Worm (Caenorhabditis elegans) whole organism, young adult: ENCODE results near the gene snt-3.
A peak's percentile ranks its signal among the peaks of the same experiment; 100 is the strongest.

Experiments
- Y53F4B.3 ChIP-seq: fragments of 200-800 bp; sonication (Bioruptor generic); IDR thresholded peaks from 2 replicates; pipeline ENCODE4 v1.3.6; 2022; ENCODE audit warnings: missing genetic modification reagents, missing genetic modification characterization, missing compliant biosample characterization
- Y56A3A.18 ChIP-seq: fragments of 200-800 bp; sonication (Bioruptor generic); IDR thresholded peaks from 2 replicates; pipeline ENCODE4 v1.3.6; 2022; ENCODE audit warnings: missing genetic modification reagents, missing genetic modification characterization, missing compliant biosample characterization
- Y67H2A.10 ChIP-seq: fragments of 200-800 bp; sonication (Bioruptor generic); conservative IDR thresholded peaks from 2 replicates; pipeline ENCODE4 v1.3.6; 2022; ENCODE audit warnings: missing genetic modification reagents, missing genetic modification characterization, missing compliant biosample characterization
- Y79H2A.3 ChIP-seq: fragments of 200-800 bp; sonication (Bioruptor generic); conservative IDR thresholded peaks from 2 replicates; pipeline ENCODE4 v1.3.6; 2022; ENCODE audit warnings: missing genetic modification reagents, missing genetic modification characterization, missing compliant biosample characterization
- aptf-2 ChIP-seq: fragments of 200-800 bp; sonication (Bioruptor generic); conservative IDR thresholded peaks from 2 replicates; pipeline ENCODE4 v1.3.6; 2022; ENCODE audit warnings: missing genetic modification reagents, missing genetic modification characterization, missing compliant biosample characterization
- athp-1 ChIP-seq: sonication (generic microtip); optimal IDR thresholded peaks from 2 replicates; lab custom pipeline; 2017; ENCODE audit warnings: mild to moderate bottlenecking, missing genetic modification characterization, missing compliant biosample characterization
- attf-5 ChIP-seq: fragments of 200-800 bp; sonication (Bioruptor generic); optimal IDR thresholded peaks from 2 replicates; lab custom pipeline; 2018; ENCODE audit warnings: mild to moderate bottlenecking, missing genetic modification characterization, missing compliant biosample characterization
- bed-1 ChIP-seq: fragments of 200-800 bp; sonication (Bioruptor generic); IDR thresholded peaks from 2 replicates; pipeline ENCODE4 v1.3.6; 2022; ENCODE audit warnings: missing genetic modification reagents, missing genetic modification characterization, missing compliant biosample characterization
- cebp-2 ChIP-seq: fragments of 200-800 bp; sonication (Bioruptor generic); IDR thresholded peaks from 2 replicates; pipeline ENCODE4 v1.3.6; 2022; ENCODE audit warnings: missing genetic modification characterization, missing compliant biosample characterization
- ceh-27 ChIP-seq: fragments of 200-800 bp; sonication (Bioruptor generic); optimal IDR thresholded peaks from 2 replicates; lab custom pipeline; 2018; ENCODE audit warnings: mild to moderate bottlenecking, missing genetic modification characterization, moderate library complexity, missing compliant biosample characterization
- ceh-40 ChIP-seq: fragments of 200-800 bp; sonication (Bioruptor generic); IDR thresholded peaks from 2 replicates; pipeline ENCODE4 v1.3.6; 2022; ENCODE audit warnings: missing genetic modification characterization, missing compliant biosample characterization
- dox-1 ChIP-seq: fragments of 200-800 bp; sonication (Bioruptor generic); IDR thresholded peaks from 2 replicates; pipeline ENCODE4 v1.3.6; 2022; ENCODE audit warnings: missing genetic modification reagents, missing genetic modification characterization, missing compliant biosample characterization
- ekl-4 ChIP-seq: fragments of 200-800 bp; sonication (Bioruptor generic); IDR thresholded peaks from 2 replicates; pipeline ENCODE4 v1.3.6; 2022; ENCODE audit warnings: missing genetic modification reagents, missing genetic modification characterization, missing compliant biosample characterization
- him-1 ChIP-seq: sonication (generic microtip); optimal IDR thresholded peaks from 2 replicates; lab custom pipeline; 2016; ENCODE audit warnings: missing genotype, missing genetic modification reagents, missing genetic modification characterization, missing compliant biosample characterization
- hsf-1 ChIP-seq: fragments of 200-800 bp; sonication (Bioruptor generic); IDR thresholded peaks from 2 replicates; pipeline ENCODE4 v1.3.6; 2022; ENCODE audit warnings: missing genetic modification reagents, missing genetic modification characterization, missing compliant biosample characterization
- lin-40 ChIP-seq: sonication (generic microtip); optimal IDR thresholded peaks from 2 replicates; lab custom pipeline; 2016; ENCODE audit warnings: missing genetic modification characterization, mild to moderate bottlenecking, missing compliant biosample characterization, missing genotype, missing genetic modification reagents
- madf-3 ChIP-seq: fragments of 200-800 bp; sonication (Bioruptor generic); IDR thresholded peaks from 2 replicates; pipeline ENCODE4 v1.3.6; 2022; ENCODE audit warnings: missing genetic modification reagents, missing genetic modification characterization, missing compliant biosample characterization
- madf-6 ChIP-seq: fragments of 200-800 bp; sonication (Bioruptor generic); IDR thresholded peaks from 2 replicates; pipeline ENCODE4 v1.3.6; 2022; ENCODE audit warnings: missing genetic modification reagents, missing genetic modification characterization, missing compliant biosample characterization
- mxl-1 ChIP-seq: sonication (generic microtip); optimal IDR thresholded peaks from 2 replicates; lab custom pipeline; 2016; ENCODE audit warnings: missing genetic modification characterization, missing compliant biosample characterization
- nfya-2 ChIP-seq: fragments of 200-800 bp; sonication (Bioruptor generic); IDR thresholded peaks from 2 replicates; pipeline ENCODE4 v1.3.6; 2022; ENCODE audit warnings: missing genetic modification reagents, missing genetic modification characterization, missing compliant biosample characterization
- nfyb-1 ChIP-seq: fragments of 200-800 bp; sonication (Bioruptor generic); IDR thresholded peaks from 2 replicates; pipeline ENCODE4 v1.3.6; 2022; ENCODE audit warnings: missing genetic modification reagents, missing genetic modification characterization, missing compliant biosample characterization
- nhr-80 ChIP-seq: sonication (generic microtip); optimal IDR thresholded peaks from 2 replicates; lab custom pipeline; 2016; ENCODE audit warnings: missing genetic modification characterization, missing compliant biosample characterization
- sdz-38 ChIP-seq: sonication (generic microtip); optimal IDR thresholded peaks from 2 replicates; lab custom pipeline; 2016; ENCODE audit warnings: missing genotype, missing genetic modification characterization, missing compliant biosample characterization
- unc-130 ChIP-seq: sonication (generic microtip); optimal IDR thresholded peaks from 2 replicates; lab custom pipeline; 2016; ENCODE audit warnings: missing genetic modification reagents, missing genetic modification characterization, missing compliant biosample characterization
- ztf-25 ChIP-seq: fragments of 200-800 bp; sonication (Bioruptor generic); IDR thresholded peaks from 2 replicates; pipeline ENCODE4 v1.3.6; 2022; ENCODE audit warnings: missing genetic modification reagents, missing genetic modification characterization, missing compliant biosample characterization
- ztf-6 ChIP-seq: fragments of 200-800 bp; sonication (Bioruptor generic); IDR thresholded peaks from 2 replicates; pipeline ENCODE4 v1.3.6; 2022; ENCODE audit warnings: missing genetic modification reagents, missing genetic modification characterization, missing compliant biosample characterization

The snt-3 gene

DNA sequence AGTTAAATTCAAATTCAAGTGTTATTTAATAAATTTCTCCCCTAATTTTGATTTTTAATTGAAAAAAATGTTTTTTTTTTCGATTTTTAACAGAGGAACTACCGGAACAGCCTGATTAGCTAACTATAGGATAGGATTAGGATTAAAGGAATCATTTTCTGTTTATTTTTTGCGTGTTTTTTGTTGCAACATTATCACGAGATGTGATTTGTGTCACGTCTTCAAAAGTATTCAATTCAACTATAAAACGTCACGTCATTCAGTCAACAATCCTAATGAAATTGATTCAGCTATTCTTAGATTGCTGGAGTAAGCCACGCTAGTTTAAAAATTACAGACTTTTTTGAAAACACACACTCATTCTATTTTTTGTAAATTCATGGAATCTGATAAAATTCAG lies 39.9 kb upstream of the snt-3 start:
- no peak for TF ChIP-seq nfya-2 (GFP tag; lab: Robert Waterston, UW)

DNA sequence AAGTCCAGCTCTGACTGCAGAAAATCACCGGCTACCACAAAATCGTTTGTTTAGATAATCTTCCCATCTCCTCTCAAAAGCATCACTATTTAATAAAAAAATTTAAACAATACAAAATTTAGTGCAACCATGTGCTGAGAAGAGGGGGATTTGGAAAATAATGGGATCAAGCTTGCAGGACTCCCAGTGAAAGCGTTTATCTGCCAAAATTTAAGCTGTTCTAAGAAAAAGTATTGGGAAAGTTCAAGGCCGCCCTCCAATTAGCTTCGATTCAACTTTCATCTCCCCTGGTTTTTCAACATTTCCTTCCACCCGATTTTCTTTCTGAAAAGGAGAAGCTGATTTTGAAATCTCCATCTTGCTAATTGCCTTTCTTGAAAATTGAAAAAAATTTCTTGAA lies 37.3 kb upstream of the snt-3 start:
- TF ChIP-seq Y67H2A.10 (no peak), sdz-38 (tag; lab: Kevin White, UChicago) (no peak), him-1 (tag; lab: Kevin White, UChicago) (no peak), ztf-6 (GFP tag; lab: Robert Waterston, UW) (no peak), Y56A3A.18 (GFP tag; lab: Robert Waterston, UW) (no peak)
- TF ChIP-seq, all 124 proteins: peak for 0

DNA sequence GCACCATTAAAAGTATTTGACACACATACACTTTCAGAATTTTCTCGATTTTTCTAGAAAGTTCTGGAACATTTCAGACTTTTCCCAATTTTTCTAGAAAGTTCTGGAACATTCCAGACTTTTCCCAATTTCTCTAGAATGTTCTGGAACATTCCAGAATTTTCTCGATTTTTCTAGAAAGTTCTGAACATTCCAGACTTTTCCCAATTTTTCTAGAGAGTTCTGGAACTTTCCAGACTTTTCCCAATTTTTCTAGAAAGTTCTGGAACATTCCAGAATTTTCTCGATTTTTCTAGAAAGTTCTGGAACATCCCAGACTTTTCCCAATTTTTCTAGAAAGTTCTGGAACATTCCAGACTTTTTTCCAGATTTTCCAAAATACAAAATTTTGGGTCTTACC lies 32.7 kb upstream of the snt-3 start:
- 0 out of 2 replicates have a peak, but pooled peaks have one; percentile 27 for TF ChIP-seq madf-6 (GFP tag; lab: Robert Waterston, UW)
- TF ChIP-seq hsf-1 (GFP tag; lab: Robert Waterston, UW): peak; percentile 91; the same call in 1 of the 2 replicates
- TF ChIP-seq, all 124 proteins: peak for 2; not testable (repeated sequence) for 122

DNA sequence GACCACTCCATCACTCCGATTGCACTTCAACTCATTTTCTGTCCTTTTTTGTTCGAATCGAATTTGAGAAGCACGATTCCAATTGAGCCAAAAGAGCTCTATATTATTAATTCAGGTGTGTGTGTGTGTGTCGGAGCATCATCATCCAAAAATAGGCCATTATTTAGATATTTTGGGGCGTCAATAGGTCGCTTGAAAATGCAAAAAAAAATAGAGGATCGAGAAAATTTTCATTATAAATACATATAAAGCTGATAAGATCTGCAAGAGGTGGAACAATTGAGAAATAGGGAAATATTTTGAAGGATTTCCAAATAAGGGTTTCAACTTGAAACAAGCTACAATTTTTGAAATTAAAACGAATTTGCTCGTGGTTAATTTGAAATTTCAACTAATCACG lies 22.1 kb upstream of the snt-3 start, which contains the start of gene Y75B7AR.1:
Gene Y75B7AR.1 (minus strand): TSS at position 101 of the 400 bp plus-strand sequence.
- no peak for TF ChIP-seq Y53F4B.3
- TF ChIP-seq bed-1 (GFP tag; lab: Robert Waterston, UW): no peak
- TF ChIP-seq athp-1 (tag; lab: Kevin White, UChicago): no peak
- no peak for TF ChIP-seq lin-40
- no peak for TF ChIP-seq nfya-2 (GFP tag; lab: Robert Waterston, UW)
- no peak for TF ChIP-seq ceh-40 (GFP tag; lab: Robert Waterston, UW)

DNA sequence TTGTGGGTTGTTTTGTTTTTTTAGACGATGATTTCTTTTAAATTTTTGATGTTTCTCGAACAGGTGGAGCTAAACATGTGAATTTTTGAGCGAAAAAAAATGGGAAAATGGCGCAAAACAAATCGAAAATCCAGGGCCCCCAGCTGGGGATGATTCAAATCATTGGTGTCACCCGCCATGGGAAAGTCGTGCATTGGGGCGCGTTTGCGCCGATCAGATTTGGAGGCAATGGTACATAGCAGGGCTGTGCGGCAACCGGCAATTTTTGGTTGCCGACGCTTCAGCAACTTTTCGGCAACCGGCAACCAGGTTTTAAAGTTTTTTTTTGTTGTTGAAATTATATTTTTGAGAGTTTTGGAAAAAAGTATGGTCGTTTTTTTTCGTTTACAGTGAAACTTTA lies 19.6 kb upstream of the snt-3 start:
- TF ChIP-seq lin-40 (no peak), nfya-2 (GFP tag; lab: Robert Waterston, UW) (no peak), Y79H2A.3 (GFP tag; lab: Robert Waterston, UW) (no peak), madf-3 (GFP tag; lab: Robert Waterston, UW) (no peak), him-1 (tag; lab: Kevin White, UChicago) (no peak), ztf-25 (GFP tag; lab: Robert Waterston, UW) (no peak), ceh-27 (GFP tag; lab: Kevin White, UChicago) (no peak), attf-5 (GFP tag; lab: Kevin White, UChicago) (no peak), nfyb-1 (GFP tag; lab: Robert Waterston, UW) (no peak), mxl-1 (no peak), unc-130 (GFP tag; lab: Kevin White, UChicago) (no peak), aptf-2 (GFP tag; lab: Robert Waterston, UW) (no peak)

DNA sequence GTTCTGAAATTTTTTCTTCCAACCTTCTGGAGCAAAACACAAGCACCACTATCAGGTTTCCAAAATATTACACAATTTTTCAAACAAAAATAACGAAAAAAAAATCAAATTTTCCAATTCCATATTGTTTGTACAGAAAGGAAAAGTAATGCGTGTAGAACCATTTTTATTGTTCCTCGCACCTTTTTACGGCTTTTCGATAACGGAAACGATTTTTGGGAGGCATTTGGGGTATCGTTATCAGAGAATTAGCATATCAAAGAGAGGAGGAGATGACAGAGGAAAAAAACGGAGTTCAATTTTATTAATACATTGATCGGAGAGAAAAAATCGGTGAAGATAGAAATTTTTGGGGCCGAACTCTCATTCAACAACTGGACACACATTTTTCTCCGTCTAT lies 19.0 kb upstream of the snt-3 start:
- TF ChIP-seq nhr-80 (tag; lab: Kevin White, UChicago) (peak; percentile 48), ceh-27 (GFP tag; lab: Kevin White, UChicago) (no peak)

DNA sequence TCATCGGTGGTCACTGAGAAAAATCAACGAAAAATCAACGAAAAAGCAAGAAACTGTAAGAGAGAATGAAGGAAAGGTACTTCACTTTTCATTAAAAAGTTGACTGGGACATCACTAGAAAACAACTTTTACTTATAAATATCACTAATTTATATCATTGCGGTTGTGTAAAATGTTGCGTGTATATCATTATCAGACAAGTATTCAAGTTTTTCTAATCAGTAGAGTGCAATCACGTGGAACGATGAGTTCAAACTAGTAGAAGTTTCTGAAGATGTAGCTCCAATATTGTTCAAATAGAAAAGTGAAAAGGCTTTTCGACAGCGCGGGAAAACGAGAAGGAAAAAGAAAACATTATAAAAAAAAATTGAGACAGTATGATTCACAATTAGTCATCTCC lies 17.4 kb upstream of the snt-3 start:
- TF ChIP-seq cebp-2: no peak
- TF ChIP-seq nhr-80 (tag; lab: Kevin White, UChicago): peak; percentile 37
- no peak for TF ChIP-seq dox-1 (GFP tag; lab: Robert Waterston, UW)
- TF ChIP-seq ekl-4 (GFP tag; lab: Robert Waterston, UW): no peak
- TF ChIP-seq, all 124 proteins: peak for 1
